Worm (Caenorhabditis elegans) whole organism, L4/young adult: ENCODE measurements around the gene Y41D4B.17.

Experiments
- W03F9.2 ChIP-seq: fragments of 150-350 bp; optimal IDR thresholded peaks from 2 replicates; lab custom pipeline; 2014; ENCODE audit warnings: missing biosample characterization, missing genetic modification characterization
- dao-5 ChIP-seq: sonication (generic microtip); optimal IDR thresholded peaks from 2 replicates; lab custom pipeline; 2016; ENCODE audit warnings: missing genotype, missing genetic modification characterization, moderate library complexity, missing compliant biosample characterization
- him-1 ChIP-seq: sonication (generic microtip); optimal IDR thresholded peaks from 2 replicates; lab custom pipeline; 2016; ENCODE audit warnings: missing genotype, missing genetic modification reagents, missing genetic modification characterization, missing compliant biosample characterization

- TF ChIP-seq him-1 (tag; lab: Kevin White, UChicago), result no peak
- TF ChIP-seq W03F9.2, result no peak
- TF ChIP-seq dao-5 (tag; lab: Kevin White, UChicago), result no peak
Observed at ce11 chrIV:1576731-1577130, 16.8 kb downstream of the Y41D4B.17 start, which contains the start of gene Y41D4B.14.
